Worm (Caenorhabditis elegans) whole organism, late embryonic: ENCODE results near the gene D2062.13.

Experiments
- K09A11.1 ChIP-seq: sonication (generic microtip); optimal IDR thresholded peaks from 2 replicates; lab custom pipeline; 2017; ENCODE audit warnings: antibody characterized with exemption, mild to moderate bottlenecking, missing genetic modification characterization, missing compliant biosample characterization; ENCODE audit not compliant: insufficient read depth
- T23F11.4 ChIP-seq: fragments of 200-800 bp; sonication (Bioruptor generic); optimal IDR thresholded peaks from 2 replicates; lab custom pipeline; 2018; ENCODE audit warnings: mild to moderate bottlenecking, missing genetic modification characterization, missing compliant biosample characterization
- ama-1 ChIP-seq: fragments of 150-350 bp; optimal IDR thresholded peaks from 2 replicates; lab custom pipeline; 2014
- ceh-19 ChIP-seq: fragments of 200-800 bp; sonication (Bioruptor generic); optimal IDR thresholded peaks from 2 replicates; lab custom pipeline; 2018; ENCODE audit warnings: mild to moderate bottlenecking, missing genetic modification characterization, missing compliant biosample characterization
- hlh-6 ChIP-seq: sonication (generic microtip); optimal IDR thresholded peaks from 2 replicates; lab custom pipeline; 2016; ENCODE audit warnings: missing genotype, missing genetic modification characterization, missing compliant biosample characterization
- nhr-11 ChIP-seq: fragments of 150-350 bp; optimal IDR thresholded peaks from 2 replicates; lab custom pipeline; 2014; ENCODE audit warnings: missing biosample characterization, missing genetic modification characterization

DNA sequence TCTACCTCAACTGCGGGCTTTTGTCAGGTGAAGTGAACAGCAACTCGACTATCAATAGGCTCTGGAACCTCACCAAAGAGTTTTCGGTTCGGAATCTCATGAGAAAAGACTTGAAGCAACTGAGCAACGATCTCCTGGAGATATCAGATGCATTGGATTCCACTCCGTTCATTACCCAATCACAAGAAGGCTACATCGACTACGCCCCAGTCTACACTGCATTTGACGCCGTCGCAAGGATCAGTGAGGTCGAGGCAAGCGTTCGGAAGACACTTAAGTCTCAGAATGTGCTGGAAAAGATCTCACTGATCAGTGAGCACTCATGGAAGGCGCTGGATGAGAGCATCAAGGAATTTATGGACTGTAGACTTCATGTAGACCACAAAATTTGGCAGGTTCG lies 34.2 kb upstream of the D2062.13 start:
- no peak for TF ChIP-seq T23F11.4 (GFP tag; lab: Kevin White, UChicago)
- no peak for TF ChIP-seq hlh-6 (tag; lab: Kevin White, UChicago)
- no peak for TF ChIP-seq K09A11.1 (tag; lab: Kevin White, UChicago)
- TF ChIP-seq nhr-11 (tag; lab: Kevin White, UChicago) = no peak
- no peak for TF ChIP-seq ama-1 (lab: Kevin White, UChicago)
- no peak for TF ChIP-seq ceh-19 (GFP tag; lab: Kevin White, UChicago)
